Fruit fly (Drosophila melanogaster) whole organism: ENCODE results near the gene CG12256.

Source experiments
- Dll ChIP-seq: fragments of >200 bp; optimal IDR thresholded peaks from 2 replicates; lab custom pipeline; 2017
- psq ChIP-seq: fragments of >200 bp; optimal IDR thresholded peaks from 2 replicates; lab custom pipeline; 2017
- usp ChIP-seq: fragments of >200 bp; optimal IDR thresholded peaks from 2 replicates; lab custom pipeline; 2017; ENCODE audit warnings: missing biosample characterization, missing genetic modification characterization, mixed read lengths

- TF ChIP-seq psq (lab: Kevin White, UChicago) (no peak), usp (no peak), Dll (lab: Kevin White, UChicago) (no peak)
These were observed 34.5 kb upstream of the CG12256 start, which contains the start of gene CG44038 for dm6 chr3R:12260669-12261068.
